Worm (Caenorhabditis elegans): ENCODE measurements around the gene pms-2.

- TF ChIP-seq F10E7.11 (tag; optimal IDR thresholded peaks at IDR 0.05): no peak
- TF ChIP-seq nfya-1 (tag; optimal IDR thresholded peaks at IDR 0.05; ENCODE audit: borderline replicate concordance, insufficient read depth): no peak
Measured at ce11 chrV:11533365-11533949, 36.9 kb downstream of the pms-2 start.
